Worm (Caenorhabditis elegans) whole organism, early embryonic: Measurements from ENCODE around the gene Y47D3A.14.

Experiments used
- B0310.2 ChIP-seq: sonication (generic microtip); optimal IDR thresholded peaks from 2 replicates; lab custom pipeline; 2016; ENCODE audit warnings: mild to moderate bottlenecking, missing genetic modification characterization, missing compliant biosample characterization
- F13C5.2 ChIP-seq: sonication (generic microtip); optimal IDR thresholded peaks from 2 replicates; lab custom pipeline; 2017; ENCODE audit warnings: mild to moderate bottlenecking, missing genetic modification characterization, inconsistent platforms, missing compliant biosample characterization
- aly-1 ChIP-seq: sonication (generic microtip); optimal IDR thresholded peaks from 2 replicates; lab custom pipeline; 2016; ENCODE audit warnings: missing genetic modification characterization, missing compliant biosample characterization
- ama-1 ChIP-seq: fragments of 150-350 bp; optimal IDR thresholded peaks from 2 replicates; lab custom pipeline; 2014
- ceh-13 ChIP-seq: fragments of 200-800 bp; sonication (Bioruptor generic); optimal IDR thresholded peaks from 2 replicates; lab custom pipeline; 2018; ENCODE audit warnings: mild to moderate bottlenecking, missing genetic modification characterization, missing compliant biosample characterization
- ceh-36 ChIP-seq: sonication (generic microtip); optimal IDR thresholded peaks from 2 replicates; lab custom pipeline; 2016; ENCODE audit warnings: missing genetic modification characterization, inconsistent platforms, missing compliant biosample characterization
- ets-7 ChIP-seq: sonication (generic microtip); optimal IDR thresholded peaks from 2 replicates; lab custom pipeline; 2016; ENCODE audit warnings: missing genotype, missing genetic modification characterization, missing compliant biosample characterization
- flt-1 ChIP-seq: fragments of 200-800 bp; sonication (Bioruptor generic); IDR thresholded peaks from 2 replicates; pipeline ENCODE4 v1.3.6; 2022; ENCODE audit warnings: missing genetic modification characterization, missing compliant biosample characterization
- hmg-4 ChIP-seq: fragments of 200-800 bp; sonication (Bioruptor generic); optimal IDR thresholded peaks from 2 replicates; lab custom pipeline; 2018; ENCODE audit warnings: mild to moderate bottlenecking, missing genetic modification characterization, missing compliant biosample characterization
- hnd-1 ChIP-seq: sonication (generic microtip); optimal IDR thresholded peaks from 2 replicates; lab custom pipeline; 2016; ENCODE audit warnings: missing genetic modification characterization, missing compliant biosample characterization
- pes-1 ChIP-seq: fragments of 200-800 bp; sonication (Bioruptor generic); IDR thresholded peaks from 2 replicates; pipeline ENCODE4 v1.3.6; 2022; ENCODE audit warnings: missing genetic modification reagents, missing genetic modification characterization, missing compliant biosample characterization
- sea-1 ChIP-seq: fragments of 200-800 bp; sonication (Bioruptor generic); conservative IDR thresholded peaks from 2 replicates; pipeline ENCODE4 v1.3.6; 2022; ENCODE audit warnings: missing genetic modification characterization, missing compliant biosample characterization

DNA sequence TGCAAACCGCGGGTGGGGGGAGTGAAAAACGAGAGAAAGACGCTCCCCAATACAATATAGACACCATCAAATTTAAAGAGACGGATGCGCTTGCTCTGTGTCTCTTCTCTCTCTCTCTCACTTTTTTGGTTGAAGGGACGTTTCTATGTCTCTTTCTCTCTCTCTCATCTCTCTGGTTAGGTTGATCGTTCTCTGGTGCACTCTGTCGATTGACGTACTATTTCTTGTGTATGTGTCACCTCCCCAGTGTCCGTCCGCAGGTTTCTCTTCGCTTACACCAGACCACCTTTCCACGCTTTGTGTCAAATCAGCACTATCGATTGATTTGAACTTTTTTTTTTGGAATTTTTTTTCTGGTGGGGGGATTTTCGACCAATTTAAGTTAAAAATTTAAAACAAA is 6.8 kb upstream of the Y47D3A.14 start:
- no peak for TF ChIP-seq ama-1
- TF ChIP-seq sea-1 (GFP tag; lab: Robert Waterston, UW): no peak
- no peak for TF ChIP-seq F13C5.2
- no peak for TF ChIP-seq pes-1 (GFP tag; lab: Robert Waterston, UW)
- no peak for TF ChIP-seq B0310.2
- TF ChIP-seq ets-7: no peak
- no peak for TF ChIP-seq hmg-4 (GFP tag; lab: Kevin White, UChicago)
- no peak for TF ChIP-seq ceh-13 (GFP tag; lab: Kevin White, UChicago)
- no peak for TF ChIP-seq flt-1 (GFP tag; lab: Robert Waterston, UW)
- TF ChIP-seq aly-1: no peak
- TF ChIP-seq hnd-1 (tag; lab: Kevin White, UChicago): no peak
- no peak for TF ChIP-seq ceh-36 (tag; lab: Kevin White, UChicago)
